Worm (Caenorhabditis elegans) whole organism, L1 larva: ENCODE measurements around the gene F45E12.6.

ENCODE experiments used
- C04F5.9 ChIP-seq: sonication (generic microtip); optimal IDR thresholded peaks from 2 replicates; lab custom pipeline; 2016; ENCODE audit warnings: missing genetic modification characterization, missing compliant biosample characterization
- C16A3.4 ChIP-seq: fragments of 150-350 bp; optimal IDR thresholded peaks from 2 replicates; lab custom pipeline; 2014; ENCODE audit warnings: missing biosample characterization, missing genetic modification characterization
- C34B4.2 ChIP-seq: sonication (generic microtip); optimal IDR thresholded peaks from 2 replicates; lab custom pipeline; 2017; ENCODE audit warnings: mild to moderate bottlenecking, missing genetic modification characterization, missing compliant biosample characterization
- alr-1 ChIP-seq: fragments of 200-800 bp; sonication (Bioruptor generic); optimal IDR thresholded peaks from 2 replicates; lab custom pipeline; 2018; ENCODE audit warnings: borderline replicate concordance, mild to moderate bottlenecking, missing genetic modification characterization, missing compliant biosample characterization
- aly-2 ChIP-seq: fragments of 150-350 bp; optimal IDR thresholded peaks from 2 replicates; lab custom pipeline; 2014; ENCODE audit warnings: missing biosample characterization, missing genetic modification characterization
- blmp-1 ChIP-seq: fragments of 150-350 bp; optimal IDR thresholded peaks from 2 replicates; lab custom pipeline; 2014; ENCODE audit warnings: missing biosample characterization, missing genetic modification characterization
- ceh-63 ChIP-seq: fragments of 200-800 bp; sonication (Bioruptor generic); optimal IDR thresholded peaks from 2 replicates; lab custom pipeline; 2018; ENCODE audit warnings: mild to moderate bottlenecking, missing genetic modification characterization, missing compliant biosample characterization
- ceh-90 ChIP-seq: sonication (generic microtip); optimal IDR thresholded peaks from 2 replicates; lab custom pipeline; 2016; ENCODE audit warnings: missing genetic modification characterization, missing compliant biosample characterization
- dpl-1 ChIP-seq, 3 experiments: fragments of 150-350 bp in 2 of 3; sonication (generic microtip) in 1 of 3; optimal IDR thresholded peaks; 2 replicates each; lab custom pipeline; 2014 to 2017; ENCODE audit warnings: missing biosample characterization in 3 of 3, missing genetic modification characterization in 3 of 3, missing genetic modification reagents in 3 of 3
- dsc-1 ChIP-seq: sonication (generic microtip); optimal IDR thresholded peaks from 2 replicates; lab custom pipeline; 2016; ENCODE audit warnings: mild to moderate bottlenecking, missing genetic modification characterization, missing compliant biosample characterization
- efl-1 ChIP-seq, 4 experiments: fragments of 150-350 bp; optimal IDR thresholded peaks in 3 of 4; peaks in 1 of 4; 1 replicate in 1 of 4; 2 replicates in 3 of 4; lab custom pipeline; 2014; ENCODE audit warnings: missing biosample characterization in 2 of 4, missing genetic modification characterization in 2 of 4, missing genetic modification reagents in 2 of 4
- efl-3 ChIP-seq: fragments of 200-800 bp; sonication (Bioruptor generic); optimal IDR thresholded peaks from 2 replicates; lab custom pipeline; 2018; ENCODE audit warnings: mild to moderate bottlenecking, missing genetic modification characterization, missing compliant biosample characterization
- egl-13 ChIP-seq: sonication (generic microtip); optimal IDR thresholded peaks from 2 replicates; lab custom pipeline; 2016; ENCODE audit warnings: missing genotype, missing genetic modification reagents, missing genetic modification characterization, missing compliant biosample characterization
- elt-2 ChIP-seq: sonication (generic microtip); optimal IDR thresholded peaks from 2 replicates; lab custom pipeline; 2016; ENCODE audit warnings: missing genetic modification characterization, mild to moderate bottlenecking, inconsistent platforms, missing compliant biosample characterization, missing genetic modification reagents
- elt-3 ChIP-seq, 6 experiments: fragments of 150-350 bp in 1 of 6; sonication (generic microtip); optimal IDR thresholded peaks; 2 replicates each; lab custom pipeline; 2017 to 2018; ENCODE audit warnings: missing biosample characterization in 6 of 6, missing genetic modification characterization in 6 of 6, inconsistent platforms in 1 of 6
- fkh-4 ChIP-seq: sonication (generic microtip); optimal IDR thresholded peaks from 2 replicates; lab custom pipeline; 2016; ENCODE audit warnings: missing compliant biosample characterization, missing genetic modification characterization, borderline replicate concordance
- fkh-8 ChIP-seq: sonication (generic microtip); optimal IDR thresholded peaks from 2 replicates; lab custom pipeline; 2016; ENCODE audit warnings: mild to moderate bottlenecking, missing genetic modification characterization, missing compliant biosample characterization
- hlh-17 ChIP-seq: fragments of 200-800 bp; sonication (Bioruptor generic); optimal IDR thresholded peaks from 2 replicates; lab custom pipeline; 2018; ENCODE audit warnings: missing genetic modification characterization, mild to moderate bottlenecking, missing compliant biosample characterization, moderate library complexity, borderline replicate concordance
- isw-1 ChIP-seq: fragments of 200-800 bp; sonication (Bioruptor generic); IDR thresholded peaks from 2 replicates; pipeline ENCODE4 v1.3.6; 2022; ENCODE audit warnings: missing genetic modification characterization, missing compliant biosample characterization
- lin-13 ChIP-seq: fragments of 150-350 bp; optimal IDR thresholded peaks from 2 replicates; lab custom pipeline; 2014; ENCODE audit warnings: missing biosample characterization, missing genetic modification reagents, missing genetic modification characterization
- lin-14 ChIP-seq: fragments of 200-800 bp; sonication (Bioruptor generic); optimal IDR thresholded peaks from 2 replicates; lab custom pipeline; 2018; ENCODE audit warnings: mild to moderate bottlenecking, missing genetic modification characterization, moderate library complexity, missing compliant biosample characterization
- lin-35 ChIP-seq, 2 experiments: fragments of 150-350 bp; optimal IDR thresholded peaks; 2 replicates each; lab custom pipeline; 2014; ENCODE audit warnings: missing biosample characterization in 2 of 2, missing genetic modification characterization in 2 of 2, missing genetic modification reagents in 2 of 2
- lir-3 ChIP-seq: sonication (generic microtip); optimal IDR thresholded peaks from 2 replicates; lab custom pipeline; 2016; ENCODE audit warnings: mild to moderate bottlenecking, missing genetic modification characterization, moderate library complexity, missing compliant biosample characterization; ENCODE audit not compliant: poor library complexity
- nhr-11 ChIP-seq: fragments of 150-350 bp; optimal IDR thresholded peaks from 2 replicates; lab custom pipeline; 2014; ENCODE audit warnings: missing biosample characterization, missing genetic modification characterization
- nhr-19 ChIP-seq: fragments of 200-800 bp; sonication (Bioruptor generic); conservative IDR thresholded peaks from 2 replicates; pipeline ENCODE4 v1.3.6; 2022; ENCODE audit warnings: missing genetic modification characterization, missing compliant biosample characterization
- nhr-20 ChIP-seq: sonication (generic microtip); optimal IDR thresholded peaks from 2 replicates; lab custom pipeline; 2016; ENCODE audit warnings: mild to moderate bottlenecking, missing genetic modification characterization, missing compliant biosample characterization
- nhr-28 ChIP-seq: fragments of 150-350 bp; optimal IDR thresholded peaks from 2 replicates; lab custom pipeline; 2014; ENCODE audit warnings: missing biosample characterization, missing genetic modification characterization
- nhr-47 ChIP-seq: sonication (generic microtip); optimal IDR thresholded peaks from 2 replicates; lab custom pipeline; 2016; ENCODE audit warnings: mild to moderate bottlenecking, missing genetic modification characterization, moderate library complexity, missing compliant biosample characterization
- nhr-71 ChIP-seq: sonication (generic microtip); optimal IDR thresholded peaks from 2 replicates; lab custom pipeline; 2016; ENCODE audit warnings: mild to moderate bottlenecking, missing genetic modification characterization, moderate library complexity, missing compliant biosample characterization
- nhr-77 ChIP-seq: fragments of 150-350 bp; optimal IDR thresholded peaks from 2 replicates; lab custom pipeline; 2014; ENCODE audit warnings: missing biosample characterization, missing genetic modification characterization
- nhr-84 ChIP-seq: sonication (generic microtip); optimal IDR thresholded peaks from 2 replicates; lab custom pipeline; 2017; ENCODE audit warnings: missing biosample characterization, missing genetic modification characterization
- nhr-85 ChIP-seq: sonication (generic microtip); peaks from one replicate; lab custom pipeline; 2016; ENCODE audit warnings: missing genetic modification characterization, inconsistent platforms, missing compliant biosample characterization
- nhr-90 ChIP-seq: sonication (generic microtip); optimal IDR thresholded peaks from 2 replicates; lab custom pipeline; 2016; ENCODE audit warnings: mild to moderate bottlenecking, missing genetic modification characterization, missing compliant biosample characterization; ENCODE audit not compliant: poor library complexity
- pax-3 ChIP-seq: fragments of 200-800 bp; sonication (Bioruptor generic); optimal IDR thresholded peaks from 2 replicates; lab custom pipeline; 2018; ENCODE audit warnings: mild to moderate bottlenecking, missing genetic modification characterization, moderate library complexity, missing compliant biosample characterization
- pqm-1 ChIP-seq: sonication (generic microtip); optimal IDR thresholded peaks from 3 replicates; lab custom pipeline; 2017; ENCODE audit warnings: missing biosample characterization, missing genetic modification characterization
- skn-1 ChIP-seq: fragments of 150-350 bp; optimal IDR thresholded peaks from 2 replicates; lab custom pipeline; 2014; ENCODE audit warnings: missing biosample characterization, missing genetic modification characterization
- snu-23 ChIP-seq: sonication (generic microtip); optimal IDR thresholded peaks from 2 replicates; lab custom pipeline; 2016; ENCODE audit warnings: missing genetic modification characterization, missing compliant biosample characterization
- sox-4 ChIP-seq: sonication (generic microtip); optimal IDR thresholded peaks from 2 replicates; lab custom pipeline; 2016; ENCODE audit warnings: missing genetic modification characterization, missing compliant biosample characterization
- sup-37 ChIP-seq: fragments of 200-800 bp; sonication (Bioruptor generic); optimal IDR thresholded peaks from 2 replicates; lab custom pipeline; 2018; ENCODE audit warnings: mild to moderate bottlenecking, missing genetic modification characterization, missing compliant biosample characterization
- tbx-2 ChIP-seq: sonication (generic microtip); optimal IDR thresholded peaks from 2 replicates; lab custom pipeline; 2016; ENCODE audit warnings: missing genetic modification characterization, missing compliant biosample characterization
- unc-86 ChIP-seq: sonication (generic microtip); optimal IDR thresholded peaks from 2 replicates; lab custom pipeline; 2016; ENCODE audit warnings: missing genetic modification characterization, missing compliant biosample characterization
- xbp-1 ChIP-seq: sonication (generic microtip); optimal IDR thresholded peaks from 2 replicates; lab custom pipeline; 2016; ENCODE audit warnings: missing genetic modification characterization, missing compliant biosample characterization
- zip-4 ChIP-seq: fragments of 200-800 bp; sonication (Bioruptor generic); optimal IDR thresholded peaks from 2 replicates; lab custom pipeline; 2018; ENCODE audit warnings: mild to moderate bottlenecking, missing genetic modification characterization, moderate library complexity, missing compliant biosample characterization

The F45E12.6 gene

ce11 chrII:7287140-7287539 is 26.8 kb downstream of the F45E12.6 start:
- TF ChIP-seq efl-1 (optimal IDR thresholded peaks at IDR 0.05; lab: Kevin White, UChicago) (no peak), efl-1 (GFP tag; optimal IDR thresholded peaks at IDR 0.05 in 1 of 2; lab: Kevin White, UChicago) (peak in 1 of 2 experiments; percentile 59), lin-13 (GFP tag; lab: Kevin White, UChicago) (no peak)

ce11 chrII:7283063-7283462 is 30.9 kb downstream of the F45E12.6 start:
- TF ChIP-seq sox-4 (tag; lab: Kevin White, UChicago) (peak; percentile 70), nhr-77 (tag; lab: Kevin White, UChicago) (no peak), nhr-71 (tag; lab: Kevin White, UChicago) (peak; percentile 39), dsc-1 (peak; percentile 99), isw-1 (no peak), pqm-1 (tag; lab: Kevin White, UChicago) (no peak), nhr-11 (peak; percentile 16), fkh-8 (tag; lab: Kevin White, UChicago) (peak; percentile 29), sup-37 (no peak), nhr-28 (tag; lab: Kevin White, UChicago) (no peak), nhr-20 (tag; lab: Kevin White, UChicago) (peak; percentile 6), pax-3 (peak; percentile 81), alr-1 (tag; lab: Kevin White, UChicago) (no peak), dpl-1 (GFP tag; optimal IDR thresholded peaks at IDR 0.05; lab: Kevin White, UChicago) (no peak), skn-1 (tag; lab: Kevin White, UChicago) (no peak), nhr-19 (no peak), lir-3 (tag; lab: Kevin White, UChicago) (peak; percentile 22), fkh-4 (tag; lab: Kevin White, UChicago) (peak; percentile 56), nhr-47 (peak; percentile 56), unc-86 (tag; lab: Kevin White, UChicago) (no peak), xbp-1 (no peak), egl-13 (tag; lab: Kevin White, UChicago) (peak; percentile 33), C04F5.9 (tag; lab: Kevin White, UChicago) (no peak), lin-35 (GFP tag; optimal IDR thresholded peaks at IDR 0.05; lab: Kevin White, UChicago) (no peak)

- TF ChIP-seq nhr-20 (tag; lab: Kevin White, UChicago) (peak; percentile 25), elt-2 (tag; lab: Kevin White, UChicago) (no peak), nhr-71 (tag; lab: Kevin White, UChicago) (peak; percentile 5), nhr-28 (tag; lab: Kevin White, UChicago) (peak; percentile 2), C34B4.2 (tag; lab: Kevin White, UChicago) (no peak), lin-14 (peak; percentile 13), efl-1 (optimal IDR thresholded peaks at IDR 0.05; lab: Kevin White, UChicago) (no peak), efl-1 (GFP tag; optimal IDR thresholded peaks at IDR 0.05 in 1 of 2; lab: Kevin White, UChicago) (peak in 1 of 2 experiments; percentile 23), hlh-17 (GFP tag; lab: Kevin White, UChicago) (no peak)
- TF ChIP-seq, all 84 proteins: peak for 5
Observed at ce11 chrII:7280584-7280983, 33.4 kb downstream of the F45E12.6 start.

ce11 chrII:7279808-7280207 is 34.2 kb downstream of the F45E12.6 start:
- no peak for TF ChIP-seq ceh-90
- no peak for TF ChIP-seq nhr-84 (tag; lab: Kevin White, UChicago)
- peak; percentile 30 for TF ChIP-seq lin-14
- no peak for TF ChIP-seq sox-4 (tag; lab: Kevin White, UChicago)
- peak; percentile 37 for TF ChIP-seq snu-23 (GFP tag; lab: Kevin White, UChicago)
- TF ChIP-seq aly-2 (tag; lab: Kevin White, UChicago) = no peak
- TF ChIP-seq C16A3.4 (tag; lab: Kevin White, UChicago) = no peak
- TF ChIP-seq nhr-20 (tag; lab: Kevin White, UChicago) = peak; percentile 76
- TF ChIP-seq zip-4 = no peak
- peak; percentile 67 for TF ChIP-seq blmp-1 (tag; lab: Kevin White, UChicago)
- peak; percentile 22 for TF ChIP-seq nhr-90 (tag; lab: Kevin White, UChicago)
- peak; percentile 61 for TF ChIP-seq nhr-71 (tag; lab: Kevin White, UChicago)
- peak; percentile 25 for TF ChIP-seq tbx-2 (tag; lab: Kevin White, UChicago)
- TF ChIP-seq dsc-1 = no peak
- no peak for TF ChIP-seq pqm-1 (tag; lab: Kevin White, UChicago)
- TF ChIP-seq efl-3 (GFP tag; lab: Kevin White, UChicago) = no peak
- TF ChIP-seq elt-3 (tag; optimal IDR thresholded peaks at IDR 0.05; lab: Kevin White, UChicago) = peak in 2 of 6 experiments; percentile 29 to 63
- TF ChIP-seq nhr-85 (tag; lab: Kevin White, UChicago) = peak; percentile 80
- peak; percentile 42 for TF ChIP-seq nhr-19
- no peak for TF ChIP-seq ceh-63 (GFP tag; lab: Kevin White, UChicago)
